Fruit fly (Drosophila melanogaster): ENCODE results near the gene Pgam5.

The Pgam5 gene

dm6 chrX:1854070-1854469 is 19.3 kb downstream of the Pgam5 start (continued):
- TF ChIP-seq CG15269 (tag; optimal IDR thresholded peaks at IDR 0.05) (peak; percentile 64), gt (GFP tag; IDR thresholded peaks at IDR 0.05) (no peak), CG3726 (GFP tag; IDR thresholded peaks at IDR 0.05) (no peak), toy (GFP tag; IDR thresholded peaks at IDR 0.05) (peak; percentile 62), abd-A (tag; optimal IDR thresholded peaks at IDR 0.05) (no peak), CG12299 (tag; optimal IDR thresholded peaks at IDR 0.05) (peak; percentile 72), onecut (GFP tag; IDR thresholded peaks at IDR 0.05) (peak; percentile 44), CG2712 (tag; optimal IDR thresholded peaks at IDR 0.05) (no peak), Blimp-1 (GFP tag; optimal IDR thresholded peaks at IDR 0.05) (no peak), CG2889 (GFP tag; IDR thresholded peaks at IDR 0.05) (peak; percentile 65; the same call in 2 of the 3 replicates), CG7963 (GFP tag; IDR thresholded peaks at IDR 0.05; ENCODE audit: partially characterized antibody) (no peak), unc-4 (GFP tag; IDR thresholded peaks at IDR 0.05; ENCODE audit: partially characterized antibody) (no peak), psq (GFP tag; optimal IDR thresholded peaks at IDR 0.05) (peak; percentile 6), pnt (GFP tag; optimal IDR thresholded peaks at IDR 0.05) (peak; percentile 44), CG4404 (GFP tag; IDR thresholded peaks at IDR 0.05) (no peak), Taf1 (GFP tag; IDR thresholded peaks at IDR 0.05) (peak; percentile 31; the same call in 1 of the 2 replicates), her (GFP tag; optimal IDR thresholded peaks at IDR 0.05) (peak; percentile 81), ash1 (GFP tag; optimal IDR thresholded peaks at IDR 0.05) (peak; percentile 87), CG17829 (tag; optimal IDR thresholded peaks at IDR 0.05) (no peak), Nf-YA (GFP tag; IDR thresholded peaks at IDR 0.05) (peak; percentile 74), zf30C (GFP tag; optimal IDR thresholded peaks at IDR 0.05) (no peak), odd (GFP tag; optimal IDR thresholded peaks at IDR 0.05) (peak; percentile 68), CG7372 (GFP tag; IDR thresholded peaks at IDR 0.05) (0 out of 2 replicates have a peak, but pooled peaks have one; percentile 14), Camta (GFP tag; optimal IDR thresholded peaks at IDR 0.05) (peak; percentile 59), CG17612 (GFP tag; IDR thresholded peaks at IDR 0.05) (peak; percentile 60; the same call in 1 of the 2 replicates), CG13296 (GFP tag; optimal IDR thresholded peaks at IDR 0.05) (peak; percentile 91), MBD-R2 (GFP tag; IDR thresholded peaks at IDR 0.05) (peak; percentile 54; the same call in 1 of the 2 replicates), CG16813 (GFP tag; IDR thresholded peaks at IDR 0.05; ENCODE audit: partially characterized antibody) (no peak), inv (GFP tag; IDR thresholded peaks at IDR 0.05; ENCODE audit: partially characterized antibody) (no peak), exex (tag; optimal IDR thresholded peaks at IDR 0.05) (peak; percentile 49), ems (GFP tag; optimal IDR thresholded peaks at IDR 0.05) (peak; percentile 31), CG12104 (GFP tag; optimal IDR thresholded peaks at IDR 0.05) (peak; percentile 49), CG4820 (GFP tag; optimal IDR thresholded peaks at IDR 0.05) (no peak), CG4328 (GFP tag; optimal IDR thresholded peaks at IDR 0.05) (peak; percentile 64), HmgZ (tag; optimal IDR thresholded peaks at IDR 0.05) (peak; percentile 84), CG13424 (tag; optimal IDR thresholded peaks at IDR 0.05) (peak; percentile 24), PHDP (tag; optimal IDR thresholded peaks at IDR 0.05) (peak; percentile 58), cg (GFP tag; optimal IDR thresholded peaks at IDR 0.05) (no peak), Jarid2 (GFP tag; optimal IDR thresholded peaks at IDR 0.05) (peak; percentile 52), CG12155 (GFP tag; optimal IDR thresholded peaks at IDR 0.05) (peak; percentile 6), emc (GFP tag; optimal IDR thresholded peaks at IDR 0.05) (no peak), gce (GFP tag; IDR thresholded peaks at IDR 0.05) (peak; percentile 62; the same call in 1 of the 3 replicates), br (optimal IDR thresholded peaks at IDR 0.05) (no peak), sob (GFP tag; IDR thresholded peaks at IDR 0.05) (peak; percentile 85), CG13287 (GFP tag; IDR thresholded peaks at IDR 0.05; ENCODE audit: partially characterized antibody) (no peak), vvl (GFP tag; IDR thresholded peaks at IDR 0.05) (peak; percentile 50; the same call in 1 of the 2 replicates), Doc2 (GFP tag; IDR thresholded peaks at IDR 0.05) (no peak), Hr3 (GFP tag; optimal IDR thresholded peaks at IDR 0.05) (no peak), mld (GFP tag; IDR thresholded peaks at IDR 0.05; ENCODE audit: partially characterized antibody) (no peak), Spps (tag; optimal IDR thresholded peaks at IDR 0.05) (no peak), bcd (GFP tag; optimal IDR thresholded peaks at IDR 0.05) (peak; percentile 54)

Measured in whole organism, embryonic.